Worm (Caenorhabditis elegans) whole organism, late embryonic: ENCODE data around the gene mdt-26.

Source experiments
- K02D7.2 ChIP-seq: sonication (generic microtip); optimal IDR thresholded peaks from 2 replicates; lab custom pipeline; 2017; ENCODE audit warnings: mild to moderate bottlenecking, missing genetic modification characterization, missing compliant biosample characterization
- nhr-11 ChIP-seq: fragments of 150-350 bp; optimal IDR thresholded peaks from 2 replicates; lab custom pipeline; 2014; ENCODE audit warnings: missing biosample characterization, missing genetic modification characterization
- unc-55 ChIP-seq: sonication (generic microtip); optimal IDR thresholded peaks from 2 replicates; lab custom pipeline; 2017; ENCODE audit warnings: missing biosample characterization, missing genetic modification reagents, missing genetic modification characterization

- TF ChIP-seq nhr-11 (tag; lab: Kevin White, UChicago) (no peak), K02D7.2 (tag; lab: Kevin White, UChicago) (no peak), unc-55 (GFP tag; lab: Kevin White, UChicago) (peak; percentile 5)
Observed at ce11 chrII:5714807-5715206, 53.8 kb downstream of the mdt-26 start, which contains the start of the genes tiar-1 and lelo-4.
